Worm (Caenorhabditis elegans): ENCODE measurements around the gene T23B7.2.
A peak's percentile ranks its signal among the peaks of the same experiment; 100 is the strongest.

The T23B7.2 gene

DNA sequence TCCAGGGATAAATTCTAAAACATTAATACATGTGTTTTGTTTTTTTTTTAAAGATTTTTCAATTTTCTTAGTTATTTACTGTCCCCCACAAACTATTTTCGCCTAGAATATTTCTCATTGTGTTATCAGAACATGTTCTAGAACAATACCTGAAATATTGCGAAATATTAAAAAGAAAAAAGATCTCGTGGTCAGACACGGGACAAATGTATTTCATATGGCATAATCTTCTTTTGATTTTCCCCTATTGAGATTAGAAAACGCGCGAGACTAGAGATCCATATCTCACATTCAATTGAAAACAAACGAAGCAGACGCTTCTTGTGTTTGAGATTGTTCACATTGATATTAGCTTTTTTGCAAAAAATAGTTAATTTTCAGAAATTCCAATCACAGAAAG, 14.1 kb upstream of the T23B7.2 start (continued):
- TF ChIP-seq daf-19 (GFP tag; conservative IDR thresholded peaks at IDR 0.05): no peak
- TF ChIP-seq unc-39 (tag; optimal IDR thresholded peaks at IDR 0.05): no peak
- no peak for TF ChIP-seq daf-16 (GFP tag; optimal IDR thresholded peaks at IDR 0.05)
- peak; percentile 2 for TF ChIP-seq daf-16 (tag; optimal IDR thresholded peaks at IDR 0.05)
- TF ChIP-seq zfp-3 (GFP tag; conservative IDR thresholded peaks at IDR 0.05): no peak
- TF ChIP-seq dmd-6 (GFP tag; IDR thresholded peaks at IDR 0.05): peak; percentile 24; the same call in 1 of the 2 replicates
- no peak for TF ChIP-seq nhr-111 (GFP tag; optimal IDR thresholded peaks at IDR 0.05)
- no peak for TF ChIP-seq ceh-44 (GFP tag; IDR thresholded peaks at IDR 0.05)
- no peak for TF ChIP-seq F26F4.8 (GFP tag; conservative IDR thresholded peaks at IDR 0.05)
- no peak for TF ChIP-seq R02D3.7 (tag; optimal IDR thresholded peaks at IDR 0.05)
- peak in 1 of 2 experiments; percentile 59 for TF ChIP-seq lsy-2 (tag; optimal IDR thresholded peaks at IDR 0.05)

DNA sequence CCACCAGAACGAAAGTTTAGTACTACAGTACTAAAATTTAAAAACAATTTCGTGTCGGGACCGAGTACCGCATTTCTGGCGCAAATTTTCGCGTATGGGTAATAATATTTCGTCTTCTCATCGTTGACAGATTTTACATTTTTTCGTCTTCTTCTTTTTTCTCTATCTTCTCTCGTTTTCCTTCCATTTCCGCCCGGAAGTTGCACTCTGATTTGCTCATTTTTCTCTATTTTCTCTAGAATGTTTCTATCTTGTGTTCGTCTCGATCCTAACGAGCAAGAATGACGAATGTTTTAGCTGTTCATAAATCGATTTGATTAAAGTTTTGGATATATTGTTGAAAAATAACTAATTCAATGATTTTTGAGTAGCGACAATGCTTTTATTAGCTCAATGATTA, 13.4 kb upstream of the T23B7.2 start:
- TF ChIP-seq dpl-1 (GFP tag; optimal IDR thresholded peaks at IDR 0.05): peak; percentile 13
- TF ChIP-seq lsy-2 (tag; optimal IDR thresholded peaks at IDR 0.05): no peak
- TF ChIP-seq tag-97 (GFP tag; IDR thresholded peaks at IDR 0.05): 0 out of 2 replicates have a peak, but pooled peaks have one; percentile 75
- TF ChIP-seq fkh-10 (GFP tag; optimal IDR thresholded peaks at IDR 0.05): no peak
- TF ChIP-seq ceh-28 (tag; optimal IDR thresholded peaks at IDR 0.05): no peak
- TF ChIP-seq dmd-6 (GFP tag; IDR thresholded peaks at IDR 0.05): 0 out of 2 replicates have a peak, but pooled peaks have one; percentile 9
- TF ChIP-seq unc-62 (GFP tag; optimal IDR thresholded peaks at IDR 0.05 in 1 of 2): no peak
- no peak for TF ChIP-seq unc-62 (tag; optimal IDR thresholded peaks at IDR 0.05)
- TF ChIP-seq egl-43 (GFP tag; IDR thresholded peaks at IDR 0.05): no peak
- peak; percentile 90 for TF ChIP-seq aha-1 (tag)
- TF ChIP-seq ces-1 (GFP tag; optimal IDR thresholded peaks at IDR 0.05): peak; percentile 48

DNA sequence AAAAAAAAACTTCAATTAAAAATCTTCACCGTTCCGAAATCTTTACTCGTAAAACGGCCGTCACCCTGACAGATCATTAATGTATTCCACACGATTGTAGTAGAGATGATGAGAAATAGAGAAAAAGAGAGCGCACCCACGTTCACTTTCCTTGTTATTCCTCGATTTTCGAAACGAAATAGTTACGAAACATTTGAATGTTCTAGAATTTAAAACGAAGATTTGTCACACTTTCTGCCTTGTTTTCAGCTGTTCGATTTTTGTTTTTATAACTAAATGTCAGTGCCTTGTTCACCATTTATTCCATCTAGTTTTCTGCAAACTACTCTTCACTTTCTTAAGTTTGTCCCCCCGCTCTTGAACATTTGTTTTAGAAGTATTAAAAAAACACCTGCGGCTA, 12.7 kb upstream of the T23B7.2 start:
- no peak for TF ChIP-seq dmd-6 (GFP tag; IDR thresholded peaks at IDR 0.05)
- TF ChIP-seq hif-1 (tag; optimal IDR thresholded peaks at IDR 0.05): no peak
- TF ChIP-seq nhr-41 (GFP tag; IDR thresholded peaks at IDR 0.05): no peak
- TF ChIP-seq ceh-62 (tag; optimal IDR thresholded peaks at IDR 0.05): no peak
- no peak for TF ChIP-seq egl-43 (GFP tag; IDR thresholded peaks at IDR 0.05)
- TF ChIP-seq daf-16 (GFP tag; optimal IDR thresholded peaks at IDR 0.05): no peak
- TF ChIP-seq daf-16 (tag; optimal IDR thresholded peaks at IDR 0.05): peak; percentile 11
- TF ChIP-seq unc-39 (tag; optimal IDR thresholded peaks at IDR 0.05): no peak
- TF ChIP-seq arid-1 (GFP tag; conservative IDR thresholded peaks at IDR 0.05): no peak
- no peak for TF ChIP-seq ZK337.2 (GFP tag; IDR thresholded peaks at IDR 0.05)
- no peak for TF ChIP-seq nhr-237 (tag; optimal IDR thresholded peaks at IDR 0.05)
- TF ChIP-seq nhr-48 (tag; optimal IDR thresholded peaks at IDR 0.05): no peak
- no peak for TF ChIP-seq sdz-12 (GFP tag; optimal IDR thresholded peaks at IDR 0.05)
- TF ChIP-seq unc-62 (GFP tag; optimal IDR thresholded peaks at IDR 0.05 in 1 of 2): peak in 1 of 2 experiments; percentile 60
- TF ChIP-seq unc-62 (tag; optimal IDR thresholded peaks at IDR 0.05): no peak
- peak; percentile 18 for TF ChIP-seq nhr-28 (tag; optimal IDR thresholded peaks at IDR 0.05)
- no peak for TF ChIP-seq set-16 (GFP tag; IDR thresholded peaks at IDR 0.05)

ce11 chrII:4851594-4852106, 9.6 kb upstream of the T23B7.2 start, which contains the start of gene dnj-9:
Gene dnj-9 (plus strand): TSS chrII:4852056.
- TF ChIP-seq ceh-82 (tag; optimal IDR thresholded peaks at IDR 0.05): no peak
- TF ChIP-seq lin-15B (tag; optimal IDR thresholded peaks at IDR 0.05): peak; percentile 50
- TF ChIP-seq nhr-111 (GFP tag; optimal IDR thresholded peaks at IDR 0.05): no peak
- TF ChIP-seq lim-7 (GFP tag; IDR thresholded peaks at IDR 0.05): no peak
- no peak for TF ChIP-seq daf-8 (GFP tag; IDR thresholded peaks at IDR 0.05)
- peak; percentile 90 for TF ChIP-seq dmd-9 (GFP tag; IDR thresholded peaks at IDR 0.05)
- TF ChIP-seq arid-1 (GFP tag; conservative IDR thresholded peaks at IDR 0.05): peak; percentile 83
- no peak for TF ChIP-seq Y105C5A.15 (GFP tag; IDR thresholded peaks at IDR 0.05)
- TF ChIP-seq ceh-44 (GFP tag; IDR thresholded peaks at IDR 0.05): 0 out of 2 replicates have a peak, but pooled peaks have one; percentile 20
- peak; percentile 93 for TF ChIP-seq F10B5.3 (tag; optimal IDR thresholded peaks at IDR 0.05)
- peak; percentile 86 for TF ChIP-seq fkh-10 (GFP tag; optimal IDR thresholded peaks at IDR 0.05)
- TF ChIP-seq ces-1 (GFP tag; optimal IDR thresholded peaks at IDR 0.05): peak; percentile 52
- peak; percentile 88 for TF ChIP-seq T20F7.1 (GFP tag; optimal IDR thresholded peaks at IDR 0.05)
- peak; percentile 73; the same call in 1 of the 2 replicates for TF ChIP-seq snpc-1.2 (GFP tag; IDR thresholded peaks at IDR 0.05)
- TF ChIP-seq daf-12 (tag; optimal IDR thresholded peaks at IDR 0.05): no peak
- TF ChIP-seq cey-2 (tag; optimal IDR thresholded peaks at IDR 0.05; ENCODE audit: borderline replicate concordance, insufficient read depth): no peak
- TF ChIP-seq lsy-2 (tag; optimal IDR thresholded peaks at IDR 0.05): peak; percentile 68 to 96
- TF ChIP-seq zip-11 (GFP tag; IDR thresholded peaks at IDR 0.05): no peak
- TF ChIP-seq T26A8.4 (GFP tag; IDR thresholded peaks at IDR 0.05): peak; percentile 95
- no peak for TF ChIP-seq ceh-28 (tag; optimal IDR thresholded peaks at IDR 0.05)
- peak; percentile 86; the same call in 1 of the 2 replicates for TF ChIP-seq tra-1 (GFP tag; IDR thresholded peaks at IDR 0.05)
- TF ChIP-seq hlh-11 (tag; optimal IDR thresholded peaks at IDR 0.05): peak; percentile 92
